Fruit fly (Drosophila melanogaster) Kc167 (cell line): Measurements from ENCODE around the gene CG7239.

Experiments used
- Myc ChIP-seq: fragments of >200 bp; optimal IDR thresholded peaks from 2 replicates; lab custom pipeline; 2017; ENCODE audit warnings: missing external identifiers
- Sin3A ChIP-seq: fragments of >200 bp; optimal IDR thresholded peaks from 2 replicates; lab custom pipeline; 2018; ENCODE audit warnings: missing external identifiers
- h ChIP-seq: fragments of >200 bp; optimal IDR thresholded peaks from 3 replicates; lab custom pipeline; 2018; ENCODE audit warnings: missing external identifiers
- insv ChIP-seq: fragments of >200 bp; optimal IDR thresholded peaks from 3 replicates; lab custom pipeline; 2018; ENCODE audit warnings: missing external identifiers
- psq ChIP-seq: fragments of >200 bp; optimal IDR thresholded peaks from 2 replicates; lab custom pipeline; 2017; ENCODE audit warnings: missing external identifiers
- ttk ChIP-seq: sonication (Bioruptor generic); optimal IDR thresholded peaks from 2 replicates; lab custom pipeline; 2017; ENCODE audit warnings: missing external identifiers

Gene CG7239

DNA sequence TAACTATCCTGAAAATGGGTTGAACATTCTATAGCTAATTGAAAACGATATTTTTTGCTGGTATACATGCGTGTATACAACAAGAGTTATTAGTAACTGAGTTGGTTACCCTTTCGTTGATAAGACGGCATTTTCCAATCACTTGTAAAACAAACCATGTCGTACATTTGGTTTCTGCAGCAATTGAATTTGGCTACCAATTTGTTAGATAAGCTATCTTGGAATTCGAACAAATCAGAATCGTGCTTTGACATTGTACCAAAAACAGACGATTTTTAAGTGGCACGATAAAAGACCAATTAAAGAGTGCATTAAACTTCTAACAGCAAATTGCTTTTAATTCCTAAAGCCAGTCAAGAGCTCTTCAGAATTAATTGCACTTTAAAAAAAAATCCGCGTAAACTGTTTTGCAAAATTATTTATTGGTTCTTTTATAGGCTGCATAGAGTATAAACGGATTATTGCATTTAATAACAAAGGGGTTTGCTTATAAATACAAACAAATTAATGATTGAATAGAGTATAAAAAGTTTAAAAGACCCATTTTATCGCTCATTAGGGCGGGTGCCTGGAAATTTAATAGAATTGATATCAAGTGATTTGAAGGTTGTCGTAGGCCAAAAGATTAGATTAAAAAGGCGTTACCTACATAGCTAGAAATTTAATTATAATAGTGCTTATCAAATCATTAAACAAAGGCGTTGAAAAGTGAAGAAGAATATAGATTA lies 11.1 kb upstream of the CG7239 start:
- TF ChIP-seq ttk (lab: Kevin White, UChicago) (no peak), Myc (lab: Kevin White, UChicago) (no peak), Sin3A (lab: Kevin White, UChicago) (no peak), h (lab: Kevin White, UChicago) (no peak), psq (no peak), insv (lab: Kevin White, UChicago) (no peak)

DNA sequence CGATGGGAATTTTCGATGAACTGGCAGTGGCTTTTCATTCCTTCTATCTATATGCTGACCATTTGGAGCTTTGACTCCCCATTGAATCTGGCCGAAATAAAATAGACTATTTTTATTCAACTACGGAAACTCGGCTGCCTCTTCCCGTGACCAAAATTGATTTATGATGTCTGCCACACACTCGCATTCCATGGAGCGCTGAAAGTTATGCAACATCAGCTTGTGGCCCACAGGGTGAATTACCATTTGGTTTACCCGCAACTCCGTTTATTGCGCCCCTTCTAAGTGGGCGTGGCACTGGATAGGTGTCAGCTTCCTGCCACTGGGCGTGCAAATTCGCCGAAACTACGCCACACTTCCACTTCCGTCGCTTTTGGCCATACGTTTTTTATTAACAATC lies 8.9 kb upstream of the CG7239 start:
- TF ChIP-seq psq (no peak), Myc (lab: Kevin White, UChicago) (no peak), insv (lab: Kevin White, UChicago) (no peak), Sin3A (lab: Kevin White, UChicago) (no peak), ttk (lab: Kevin White, UChicago) (no peak), h (lab: Kevin White, UChicago) (no peak)

DNA sequence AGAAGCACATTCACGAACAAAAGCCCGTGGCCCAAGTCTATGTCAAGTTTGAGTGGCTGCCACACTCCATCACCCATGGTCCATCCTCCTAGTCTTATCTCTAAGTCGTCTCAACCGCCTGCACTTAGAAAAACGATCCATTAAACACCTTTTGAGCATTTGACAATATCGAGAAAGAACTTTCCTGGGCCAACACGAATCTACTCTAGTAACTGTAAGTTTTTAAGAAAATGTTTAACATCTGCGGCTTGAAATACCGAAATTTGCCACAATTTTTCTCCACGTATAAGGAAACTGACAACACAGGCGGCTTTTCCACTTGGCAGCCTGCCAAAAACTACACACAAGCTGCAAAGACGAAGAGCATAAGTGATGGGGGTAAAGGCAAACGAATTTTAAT lies 6.8 kb upstream of the CG7239 start:
- TF ChIP-seq h (lab: Kevin White, UChicago): no peak
- TF ChIP-seq psq: no peak
- no peak for TF ChIP-seq Sin3A (lab: Kevin White, UChicago)
- TF ChIP-seq insv (lab: Kevin White, UChicago): no peak
- no peak for TF ChIP-seq ttk (lab: Kevin White, UChicago)
- no peak for TF ChIP-seq Myc (lab: Kevin White, UChicago)

DNA sequence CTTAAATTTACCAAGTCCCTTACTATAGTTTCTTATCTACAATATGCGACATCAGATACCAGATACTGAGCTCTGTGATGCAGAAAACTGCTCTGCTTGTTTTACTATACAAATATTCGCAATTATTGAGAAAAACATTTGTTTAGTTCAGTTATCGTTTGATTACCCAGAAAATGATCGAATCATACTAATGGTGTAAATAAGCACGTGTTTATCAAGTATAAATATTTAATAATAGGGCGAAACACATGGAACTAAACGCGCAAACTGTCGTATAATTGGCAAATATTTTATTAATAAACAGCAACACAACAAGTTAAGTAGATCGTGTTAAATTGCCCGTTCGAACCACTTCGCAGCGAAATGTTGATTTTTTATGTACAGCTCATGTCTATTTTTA lies 4.0 kb upstream of the CG7239 start:
- no peak for TF ChIP-seq insv (lab: Kevin White, UChicago)
- TF ChIP-seq psq: no peak
- no peak for TF ChIP-seq ttk (lab: Kevin White, UChicago)
- TF ChIP-seq Sin3A (lab: Kevin White, UChicago): no peak
- no peak for TF ChIP-seq h (lab: Kevin White, UChicago)
- TF ChIP-seq Myc (lab: Kevin White, UChicago): no peak

DNA sequence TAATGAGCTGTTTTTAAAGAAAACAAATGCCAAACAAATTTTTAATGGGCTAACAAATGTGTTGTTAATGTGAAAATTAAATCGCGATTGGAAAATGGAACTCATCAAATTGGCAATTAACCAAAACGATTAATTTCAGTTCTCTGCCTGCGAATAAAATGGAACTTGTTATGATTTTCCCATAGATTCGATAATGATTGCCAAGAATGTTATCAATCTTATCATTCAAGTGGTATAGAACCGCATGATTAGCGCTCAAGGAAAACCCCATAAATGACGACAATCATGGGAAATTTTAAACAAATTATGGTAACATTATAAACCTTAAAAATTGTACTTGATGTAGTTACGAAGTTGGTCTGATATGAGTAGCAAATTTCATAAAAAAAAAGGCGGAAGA lies 3.4 kb upstream of the CG7239 start:
- TF ChIP-seq Myc (lab: Kevin White, UChicago): no peak

DNA sequence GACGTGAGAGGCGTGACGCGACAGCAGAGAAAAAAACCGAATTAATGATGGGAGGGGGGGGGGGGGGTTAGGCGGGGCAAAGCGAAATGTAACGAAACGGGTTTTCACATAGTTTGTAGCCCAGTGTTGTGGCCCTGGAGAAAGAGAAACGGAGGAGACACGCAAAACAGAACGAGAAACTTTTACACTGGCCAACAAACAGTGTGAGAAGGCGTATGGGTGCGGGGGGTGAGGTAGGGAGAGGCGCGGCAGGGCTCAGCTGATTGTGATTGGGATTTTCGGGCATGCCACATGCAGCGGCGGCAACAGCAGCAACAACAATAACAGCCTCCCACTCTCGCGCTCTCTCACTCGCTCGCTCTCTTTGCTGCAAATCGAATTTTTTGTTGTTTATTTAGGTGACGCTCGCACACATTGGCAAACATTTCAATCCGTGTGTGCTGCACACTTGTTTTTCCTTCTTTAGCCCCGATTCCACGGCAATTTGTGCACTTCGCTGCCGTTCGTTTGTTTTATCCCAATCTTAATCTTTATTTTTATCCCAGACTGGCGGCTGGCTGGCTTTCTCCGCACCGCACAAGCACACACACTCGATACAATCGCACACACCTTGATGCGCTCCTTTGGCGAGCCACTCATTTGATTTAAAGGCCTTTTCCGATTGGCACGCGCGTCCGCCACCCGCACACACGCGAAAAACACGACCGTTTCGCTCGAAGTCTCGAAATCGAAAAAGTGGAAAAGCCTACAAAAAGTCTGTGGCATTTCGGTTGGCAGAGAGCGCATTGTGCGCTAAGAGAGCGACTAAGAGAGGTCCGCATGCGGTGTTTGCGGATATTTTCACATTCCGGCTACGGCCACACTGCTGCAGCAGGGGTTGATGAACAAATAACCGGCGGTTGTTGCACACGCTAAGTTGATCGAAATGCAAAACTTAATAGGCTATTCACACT lies 2.3 kb upstream of the CG7239 start, which contains the start of gene CG9171:
TSS of gene CG9171 (minus strand) at position 819 of the 953 bp plus-strand sequence.
- TF ChIP-seq h (lab: Kevin White, UChicago) (no peak), Sin3A (lab: Kevin White, UChicago) (no peak), Myc (lab: Kevin White, UChicago) (no peak), insv (lab: Kevin White, UChicago) (no peak), ttk (lab: Kevin White, UChicago) (no peak), psq (no peak)

DNA sequence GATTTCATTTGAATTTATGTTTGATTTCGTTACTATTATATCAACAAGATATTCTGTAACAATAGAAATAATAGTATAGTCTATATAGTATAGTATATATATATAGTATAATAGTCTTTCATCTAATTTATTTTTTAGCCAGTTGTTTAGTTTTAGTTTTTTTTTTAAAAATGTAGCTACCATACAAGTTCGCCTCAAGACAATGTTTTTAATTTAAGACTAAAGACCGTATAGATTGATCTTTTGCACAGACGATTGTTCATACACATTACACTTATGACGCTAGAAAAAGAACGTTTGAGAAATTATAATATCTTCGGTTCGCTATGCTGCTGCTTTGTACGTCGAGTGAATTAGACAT lies 1.7 kb upstream of the CG7239 start:
- TF ChIP-seq h (lab: Kevin White, UChicago): no peak

DNA sequence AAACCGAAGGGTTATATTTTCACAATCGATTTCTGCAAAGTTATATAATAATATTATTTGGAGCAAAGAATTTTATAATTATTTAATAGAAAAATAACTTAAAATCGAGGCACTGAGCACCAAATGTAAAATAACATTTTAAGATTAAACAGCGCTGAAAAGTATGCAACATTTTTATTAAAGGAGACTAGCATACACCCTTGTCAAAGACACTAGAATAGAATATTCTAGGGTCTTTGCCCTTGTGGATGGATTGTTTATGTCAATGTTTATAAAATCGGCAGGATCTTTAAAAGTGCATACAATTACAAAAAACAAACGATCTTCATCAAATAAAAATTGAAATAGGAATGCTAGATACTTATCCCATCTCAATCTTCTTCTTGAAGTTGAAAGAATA lies 2.1 kb downstream of the CG7239 start:
- TF ChIP-seq insv (lab: Kevin White, UChicago) (no peak), psq (no peak), Myc (lab: Kevin White, UChicago) (no peak), ttk (lab: Kevin White, UChicago) (no peak)

DNA sequence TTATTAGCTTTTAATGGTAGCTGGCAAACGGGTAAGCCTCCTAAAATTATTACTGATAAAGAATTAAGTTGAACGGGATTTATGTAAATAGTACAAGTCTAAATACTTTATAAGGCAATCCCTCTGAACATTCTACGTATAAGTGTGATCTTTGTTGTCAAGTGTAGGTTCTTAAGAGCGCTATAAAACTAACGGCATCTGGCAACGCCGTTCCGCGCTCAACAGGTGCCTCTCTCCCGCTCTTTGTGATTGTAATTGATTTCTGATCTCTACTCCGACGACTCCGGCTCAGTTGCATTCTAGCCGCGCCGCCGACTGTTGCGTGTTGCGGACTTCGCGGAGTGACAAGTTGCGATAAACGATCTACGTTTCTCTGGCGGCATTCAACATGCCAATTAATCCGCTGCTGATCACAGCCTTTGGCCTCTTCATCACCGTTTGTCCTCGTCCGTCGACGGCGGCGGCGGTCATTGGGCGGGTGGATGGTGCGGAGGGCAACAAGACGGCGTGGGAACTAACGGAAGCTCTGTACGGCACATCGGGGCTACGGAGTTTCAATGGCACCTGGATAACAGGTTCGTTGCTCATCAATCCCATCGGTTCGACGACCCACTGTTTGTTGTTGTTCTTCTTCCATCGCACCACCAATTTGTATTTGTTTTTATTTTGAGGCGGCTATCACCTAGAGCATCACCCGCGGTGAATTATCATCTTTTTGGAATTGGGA lies 3.2 kb downstream of the CG7239 start, which contains the start of gene CG11034:
TSS of gene CG11034 (plus strand) at position 305 of the 727 bp plus-strand sequence.
- TF ChIP-seq Myc (lab: Kevin White, UChicago): no peak
- no peak for TF ChIP-seq psq
- TF ChIP-seq insv (lab: Kevin White, UChicago): no peak
- TF ChIP-seq ttk (lab: Kevin White, UChicago): no peak
- no peak for TF ChIP-seq Sin3A (lab: Kevin White, UChicago)
- no peak for TF ChIP-seq h (lab: Kevin White, UChicago)

DNA sequence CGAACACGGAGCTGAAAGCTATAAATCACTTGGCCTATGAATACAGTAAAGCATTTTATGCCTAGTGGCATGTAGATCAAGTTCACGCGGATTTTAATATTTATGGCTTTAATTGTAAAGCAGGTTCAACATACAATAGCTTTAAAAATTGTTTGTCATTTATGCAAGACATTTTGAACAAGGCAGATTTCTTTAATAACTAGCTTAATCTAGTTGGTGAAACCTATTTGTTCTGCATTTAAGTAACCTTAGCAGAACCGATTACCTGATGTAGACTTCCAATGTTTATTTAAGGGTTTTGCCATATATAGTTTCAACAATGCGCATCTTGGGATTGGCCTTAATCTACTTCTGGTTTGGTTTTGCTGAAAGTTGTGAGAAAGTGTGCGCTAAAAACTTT lies 9.3 kb downstream of the CG7239 start, which contains the start of gene CG43307:
TSS of gene CG43307 (plus strand) at position 301 of the 400 bp plus-strand sequence.
- TF ChIP-seq psq (no peak), Myc (lab: Kevin White, UChicago) (no peak), h (lab: Kevin White, UChicago) (no peak)

DNA sequence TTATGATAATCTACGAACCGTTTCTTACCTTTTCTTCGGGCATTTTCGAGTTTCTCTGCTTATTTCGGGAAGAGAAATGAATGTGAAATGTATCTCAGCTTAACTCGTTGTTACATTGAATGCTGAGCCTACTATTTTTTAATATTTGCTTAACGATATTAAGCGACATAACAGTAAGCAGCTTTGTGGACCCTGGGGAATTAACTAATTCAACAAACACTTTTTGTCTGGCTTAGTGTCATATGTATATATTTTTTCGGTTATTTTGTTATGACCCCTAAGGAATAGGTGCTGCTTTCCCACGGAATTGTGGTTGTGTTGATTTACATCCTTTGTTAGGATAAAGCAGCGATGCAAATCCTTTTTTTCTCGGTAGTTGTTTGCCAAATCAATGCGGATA lies 16.3 kb downstream of the CG7239 start, which contains the start of gene COX6CL:
TSS of gene COX6CL (minus strand) at position 101 of the 400 bp plus-strand sequence.
- no peak for TF ChIP-seq Sin3A (lab: Kevin White, UChicago)
- no peak for TF ChIP-seq Myc (lab: Kevin White, UChicago)
- no peak for TF ChIP-seq ttk (lab: Kevin White, UChicago)
- no peak for TF ChIP-seq insv (lab: Kevin White, UChicago)
- no peak for TF ChIP-seq psq
- TF ChIP-seq h (lab: Kevin White, UChicago): no peak
